Worm (Caenorhabditis elegans): ENCODE measurements around the gene msp-78.
"Not testable (repeated sequence)": the region's sequence is repeated elsewhere in the genome, so short reads cannot be mapped to it uniquely, and the experiment has no call there.

The msp-78 gene

DNA sequence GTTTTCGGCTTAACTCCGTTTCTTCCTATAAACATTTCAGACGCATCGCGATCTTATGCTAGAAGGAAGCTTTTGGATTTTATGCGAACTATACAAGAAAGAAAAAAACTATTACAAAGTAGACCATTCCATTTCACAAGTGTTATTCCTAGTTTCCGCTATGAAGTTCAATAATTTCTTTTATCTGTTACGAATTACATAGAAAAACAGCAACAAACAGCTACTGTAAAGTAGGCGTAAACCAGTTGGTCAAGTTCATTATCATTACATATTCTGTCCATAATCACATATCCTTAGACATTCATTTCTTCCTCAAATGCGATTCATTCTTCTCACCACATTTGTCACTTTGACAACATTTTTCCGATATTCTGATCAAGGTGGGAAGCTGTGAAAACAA is 31.7 kb upstream of the msp-78 start, which contains the start of gene C28D4.10:
Gene C28D4.10 (plus strand): TSS at position 301 of the 400 bp plus-strand sequence.
- TF ChIP-seq tab-1 (GFP tag; IDR thresholded peaks at IDR 0.05) (no peak), ztf-23 (GFP tag; IDR thresholded peaks at IDR 0.05) (no peak), flt-1 (GFP tag; IDR thresholded peaks at IDR 0.05) (no peak), cog-1 (tag; optimal IDR thresholded peaks at IDR 0.05) (no peak), med-1 (GFP tag; optimal IDR thresholded peaks at IDR 0.05; ENCODE audit: insufficient read depth) (no peak), T22C8.4 (GFP tag; IDR thresholded peaks at IDR 0.05) (no peak), ztf-29 (GFP tag; IDR thresholded peaks at IDR 0.05) (no peak), klf-2 (GFP tag; conservative IDR thresholded peaks at IDR 0.05) (no peak), ref-1 (GFP tag; conservative IDR thresholded peaks at IDR 0.05) (no peak)

DNA sequence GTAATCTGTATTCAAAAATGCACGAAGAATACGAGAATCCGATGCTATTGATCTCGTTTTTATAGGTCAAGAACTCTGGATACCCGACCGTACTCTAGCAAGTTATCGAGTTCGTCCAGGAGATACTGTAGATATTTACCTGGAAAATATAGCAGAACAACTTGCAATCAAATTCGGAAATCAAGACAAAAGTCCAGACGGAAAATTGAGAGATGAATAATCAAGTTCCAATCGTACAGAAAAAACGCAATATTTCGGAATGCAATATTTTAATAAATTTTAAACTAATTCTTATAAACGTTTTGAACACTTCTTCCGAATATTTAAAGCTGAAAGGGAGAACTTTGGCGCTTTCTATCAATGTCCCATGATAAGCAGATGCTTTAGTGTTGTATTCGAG is 30.8 kb upstream of the msp-78 start:
- TF ChIP-seq T22C8.4 (GFP tag; IDR thresholded peaks at IDR 0.05) (no peak), klf-2 (GFP tag; conservative IDR thresholded peaks at IDR 0.05) (no peak), ztf-29 (GFP tag; IDR thresholded peaks at IDR 0.05) (no peak), ref-1 (GFP tag; conservative IDR thresholded peaks at IDR 0.05) (no peak), med-1 (GFP tag; optimal IDR thresholded peaks at IDR 0.05; ENCODE audit: insufficient read depth) (no peak)

DNA sequence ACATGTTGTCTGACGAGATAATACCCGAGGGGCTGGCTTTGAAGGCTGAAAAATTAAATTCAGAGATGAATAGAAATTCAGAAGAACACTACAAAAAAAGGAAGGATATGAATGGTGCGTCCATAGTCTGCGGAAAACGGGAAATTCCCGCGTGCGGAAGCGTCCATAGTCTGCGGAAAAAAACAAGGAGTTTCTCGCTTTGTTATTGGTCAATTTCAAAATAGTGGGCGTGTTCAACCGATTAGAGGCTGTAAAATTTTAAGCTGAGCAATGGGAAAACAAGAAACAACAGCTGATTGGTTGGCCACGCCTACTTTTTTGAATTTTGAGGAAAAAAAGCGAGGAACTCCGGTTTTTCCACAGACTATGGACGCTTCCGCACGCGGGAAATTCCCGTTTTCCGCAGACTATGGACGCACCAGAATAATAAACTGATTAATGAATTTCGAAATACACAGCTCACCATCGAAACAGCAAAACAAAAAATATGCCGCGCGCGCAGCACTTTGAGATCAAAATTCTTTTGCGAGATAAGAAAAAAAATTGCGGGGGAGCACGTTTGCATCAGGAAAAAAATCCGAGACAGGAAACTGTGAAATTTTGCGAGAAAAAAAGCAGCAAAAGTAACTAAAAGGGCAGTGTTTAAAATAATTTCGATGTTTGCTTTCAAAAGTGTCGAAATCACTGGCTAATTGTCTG is 28.8 kb upstream of the msp-78 start, which contains the start of gene gln-6:
Gene gln-6 (minus strand): TSS at position 51 of the 699 bp plus-strand sequence.
- TF ChIP-seq flt-1 (GFP tag; IDR thresholded peaks at IDR 0.05); klf-2 (GFP tag; conservative IDR thresholded peaks at IDR 0.05); tab-1 (GFP tag; IDR thresholded peaks at IDR 0.05): not testable (repeated sequence)

DNA sequence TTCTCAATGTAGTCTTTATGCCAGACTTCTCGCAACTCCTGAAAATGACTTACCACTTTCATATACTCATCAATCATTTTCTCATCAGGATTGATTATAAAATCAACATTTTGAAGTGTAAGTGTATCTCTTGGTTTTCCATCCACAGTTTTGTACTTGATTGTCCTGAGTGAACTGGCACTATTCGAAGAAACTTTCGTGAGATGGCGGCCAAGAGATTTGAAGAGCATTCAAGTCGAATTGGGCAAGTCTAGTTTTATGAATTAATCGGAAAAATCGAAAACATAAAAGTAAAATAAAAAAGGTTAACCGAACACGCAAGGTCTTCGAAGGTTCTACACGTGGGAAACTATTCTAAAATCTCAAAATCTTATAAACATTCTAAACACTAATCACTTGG is 27.0 kb upstream of the msp-78 start, which contains the start of gene C28D4.7:
Gene C28D4.7 (minus strand): TSS at position 265 of the 400 bp plus-strand sequence.
- no peak for TF ChIP-seq klf-2 (GFP tag; conservative IDR thresholded peaks at IDR 0.05)
- TF ChIP-seq tab-1 (GFP tag; IDR thresholded peaks at IDR 0.05) = no peak
- TF ChIP-seq cog-1 (tag; optimal IDR thresholded peaks at IDR 0.05) = no peak
- no peak for TF ChIP-seq T22C8.4 (GFP tag; IDR thresholded peaks at IDR 0.05)
- TF ChIP-seq ztf-29 (GFP tag; IDR thresholded peaks at IDR 0.05) = no peak

DNA sequence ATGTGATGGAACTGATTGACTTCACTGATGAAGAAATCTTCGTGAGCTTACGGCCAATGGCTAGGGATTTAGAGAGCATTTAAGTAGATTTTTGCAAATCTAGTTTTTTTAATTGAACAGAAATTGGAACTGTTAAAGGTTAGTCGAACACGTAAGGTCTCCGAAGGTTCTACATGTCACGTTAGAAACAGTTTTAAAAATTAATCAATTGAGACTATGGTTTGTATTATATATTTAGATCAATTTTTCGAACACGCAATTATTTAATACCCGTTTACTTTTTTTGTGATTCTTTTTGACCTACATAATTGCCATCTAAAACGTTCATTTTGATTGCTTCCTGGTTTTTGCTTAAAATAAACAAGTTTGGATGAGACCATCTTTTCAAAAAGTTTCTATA is 24.9 kb upstream of the msp-78 start, which contains the start of gene C28D4.4:
Gene C28D4.4 (minus strand): TSS at position 101 of the 400 bp plus-strand sequence.
- TF ChIP-seq T22C8.4 (GFP tag; IDR thresholded peaks at IDR 0.05) (no peak), cog-1 (tag; optimal IDR thresholded peaks at IDR 0.05) (no peak), tab-1 (GFP tag; IDR thresholded peaks at IDR 0.05) (no peak), flt-1 (GFP tag; IDR thresholded peaks at IDR 0.05) (no peak), ztf-23 (GFP tag; IDR thresholded peaks at IDR 0.05) (no peak), ztf-29 (GFP tag; IDR thresholded peaks at IDR 0.05) (no peak), ref-1 (GFP tag; conservative IDR thresholded peaks at IDR 0.05) (no peak), klf-2 (GFP tag; conservative IDR thresholded peaks at IDR 0.05) (no peak), med-1 (GFP tag; optimal IDR thresholded peaks at IDR 0.05; ENCODE audit: insufficient read depth) (no peak)

DNA sequence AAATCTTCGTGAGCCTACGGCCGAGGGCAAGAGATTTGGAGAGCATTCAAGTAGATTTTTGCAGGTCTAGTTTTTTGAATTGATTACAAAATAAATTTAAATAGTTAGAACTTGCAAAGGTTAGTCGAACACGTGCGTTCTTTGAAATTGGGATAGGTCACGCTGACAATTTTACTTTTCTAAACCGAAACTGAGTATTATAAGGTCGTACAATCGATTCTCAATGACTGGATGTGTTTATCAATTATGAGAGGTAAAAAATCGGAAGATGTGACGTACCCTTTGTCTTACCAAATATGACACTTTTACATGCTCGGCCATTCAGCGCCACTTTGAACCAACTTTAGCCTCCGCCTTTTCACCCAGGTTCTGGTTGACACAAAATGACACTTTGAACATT is 23.1 kb upstream of the msp-78 start, which contains the start of gene C28D4.5:
Gene C28D4.5 (minus strand): TSS at position 101 of the 400 bp plus-strand sequence.
- TF ChIP-seq ref-1 (GFP tag; conservative IDR thresholded peaks at IDR 0.05) (no peak), cog-1 (tag; optimal IDR thresholded peaks at IDR 0.05) (no peak), klf-2 (GFP tag; conservative IDR thresholded peaks at IDR 0.05) (no peak), med-1 (GFP tag; optimal IDR thresholded peaks at IDR 0.05; ENCODE audit: insufficient read depth) (no peak), tab-1 (GFP tag; IDR thresholded peaks at IDR 0.05) (no peak), ztf-23 (GFP tag; IDR thresholded peaks at IDR 0.05) (no peak), ztf-29 (GFP tag; IDR thresholded peaks at IDR 0.05) (no peak), flt-1 (GFP tag; IDR thresholded peaks at IDR 0.05) (no peak), T22C8.4 (GFP tag; IDR thresholded peaks at IDR 0.05) (no peak)

DNA sequence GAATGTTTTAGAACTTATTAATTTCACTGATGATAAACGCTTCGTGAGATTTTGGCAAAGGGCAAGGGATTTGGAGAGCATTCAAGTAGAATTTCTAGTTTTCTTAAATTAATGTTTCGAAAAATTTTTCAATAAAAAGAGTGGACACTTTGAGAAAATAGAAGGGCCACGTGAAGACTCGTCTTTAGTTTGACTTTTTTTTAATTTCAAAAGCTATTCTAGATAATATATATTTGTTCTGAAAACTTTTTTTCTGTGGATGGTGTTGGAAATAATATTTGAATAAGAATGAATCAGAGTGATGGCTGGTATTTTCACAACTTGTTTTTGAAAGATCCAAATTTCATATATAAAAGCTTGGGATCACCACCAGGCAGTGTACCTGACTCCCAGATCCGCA is 21.5 kb upstream of the msp-78 start, which contains the start of gene C28D4.8:
Gene C28D4.8 (minus strand): TSS at position 101 of the 400 bp plus-strand sequence.
- TF ChIP-seq klf-2 (GFP tag; conservative IDR thresholded peaks at IDR 0.05) (no peak), T22C8.4 (GFP tag; IDR thresholded peaks at IDR 0.05) (no peak)

DNA sequence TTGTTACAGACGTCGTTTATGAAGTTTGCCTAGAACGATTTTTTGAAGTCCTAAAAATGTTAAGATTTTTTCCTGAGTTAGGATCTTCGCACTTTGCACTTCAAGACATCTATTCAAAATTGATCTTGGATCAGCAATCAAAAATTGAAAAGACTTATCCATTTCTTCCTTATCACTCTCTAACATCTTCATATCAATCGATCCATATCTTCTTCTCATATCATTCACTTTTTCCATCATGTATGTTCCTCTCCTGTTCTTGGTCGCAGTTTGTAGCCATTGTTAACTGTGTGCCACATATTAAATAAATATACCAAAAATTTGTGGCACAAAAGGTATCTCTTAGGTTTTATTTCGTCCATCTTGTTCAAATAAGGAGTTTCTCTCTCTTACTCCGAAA is 14.1 kb upstream of the msp-78 start:
- TF ChIP-seq klf-2 (GFP tag; conservative IDR thresholded peaks at IDR 0.05) = no peak
- TF ChIP-seq flt-1 (GFP tag; IDR thresholded peaks at IDR 0.05) = no peak
- no peak for TF ChIP-seq cog-1 (tag; optimal IDR thresholded peaks at IDR 0.05)
- TF ChIP-seq ztf-29 (GFP tag; IDR thresholded peaks at IDR 0.05) = no peak
- no peak for TF ChIP-seq ztf-23 (GFP tag; IDR thresholded peaks at IDR 0.05)
- TF ChIP-seq med-1 (GFP tag; optimal IDR thresholded peaks at IDR 0.05; ENCODE audit: insufficient read depth) = no peak
- no peak for TF ChIP-seq ref-1 (GFP tag; conservative IDR thresholded peaks at IDR 0.05)
- no peak for TF ChIP-seq T22C8.4 (GFP tag; IDR thresholded peaks at IDR 0.05)
- TF ChIP-seq tab-1 (GFP tag; IDR thresholded peaks at IDR 0.05) = no peak

DNA sequence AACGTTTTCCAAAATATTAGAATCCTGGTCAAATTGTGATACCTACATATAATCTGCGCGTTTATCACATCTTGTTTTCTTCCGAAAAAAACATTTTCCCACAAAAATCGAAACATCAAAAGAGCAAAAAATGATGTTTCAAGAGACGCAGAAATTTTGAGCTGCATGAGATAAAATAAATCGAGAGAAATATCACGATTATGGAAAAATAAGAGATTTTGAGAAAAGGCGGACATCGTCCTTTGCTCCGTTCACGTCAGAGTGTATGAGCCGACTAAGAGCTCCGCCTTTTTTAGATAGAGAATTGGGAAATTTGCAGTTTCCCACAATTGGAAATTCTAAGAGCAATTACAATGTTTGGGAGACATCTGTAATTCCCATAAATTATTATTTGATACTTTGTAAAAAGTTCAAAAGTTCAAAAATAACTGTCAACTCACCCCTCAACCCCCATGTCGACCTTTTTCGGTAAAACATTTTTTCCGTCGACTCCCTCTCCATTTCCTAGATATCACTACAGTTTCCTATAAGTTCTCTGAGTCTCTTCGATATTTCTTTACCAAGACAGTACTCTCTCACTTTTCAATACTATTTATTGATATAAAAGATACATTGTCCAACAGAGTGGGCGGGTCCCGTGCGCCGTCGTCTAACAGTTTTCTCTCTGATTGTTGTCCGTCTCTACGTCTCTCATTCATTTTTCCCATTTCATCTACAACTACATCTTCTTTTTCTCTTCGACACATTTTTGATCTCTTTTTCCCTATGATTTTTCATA is 13.0 kb upstream of the msp-78 start:
- TF ChIP-seq klf-2 (GFP tag; conservative IDR thresholded peaks at IDR 0.05) (no peak), tab-1 (GFP tag; IDR thresholded peaks at IDR 0.05) (no peak), cog-1 (tag; optimal IDR thresholded peaks at IDR 0.05) (no peak), T22C8.4 (GFP tag; IDR thresholded peaks at IDR 0.05) (no peak), ztf-29 (GFP tag; IDR thresholded peaks at IDR 0.05) (no peak), med-1 (GFP tag; optimal IDR thresholded peaks at IDR 0.05; ENCODE audit: insufficient read depth) (no peak), ztf-23 (GFP tag; IDR thresholded peaks at IDR 0.05) (no peak), ref-1 (GFP tag; conservative IDR thresholded peaks at IDR 0.05) (no peak), flt-1 (GFP tag; IDR thresholded peaks at IDR 0.05) (no peak)

DNA sequence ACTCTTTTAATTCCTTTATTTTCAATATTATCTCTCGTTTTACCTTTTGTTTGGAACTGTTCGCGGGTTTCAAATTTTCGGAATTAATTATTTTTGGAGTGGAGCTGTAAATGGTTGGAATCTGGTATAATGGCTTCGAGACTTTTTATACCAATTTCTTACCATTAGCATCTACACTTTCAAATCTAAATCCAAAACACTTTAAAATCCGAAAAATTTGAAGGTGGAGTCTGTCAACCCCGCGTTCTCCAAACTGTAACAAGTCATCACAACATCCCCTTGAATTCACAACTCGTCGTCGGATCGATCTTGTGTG is 12.5 kb upstream of the msp-78 start, which contains the start of gene nhr-97:
Gene nhr-97 (plus strand): TSS at position 217 of the 316 bp plus-strand sequence.
- TF ChIP-seq flt-1 (GFP tag; IDR thresholded peaks at IDR 0.05) (no peak), klf-2 (GFP tag; conservative IDR thresholded peaks at IDR 0.05) (no peak), ref-1 (GFP tag; conservative IDR thresholded peaks at IDR 0.05) (no peak), tab-1 (GFP tag; IDR thresholded peaks at IDR 0.05) (no peak), med-1 (GFP tag; optimal IDR thresholded peaks at IDR 0.05; ENCODE audit: insufficient read depth) (no peak)

Measured in whole organism, midembryonic.